Fruit fly (Drosophila melanogaster) whole organism: ENCODE measurements around the gene Eip75B.
A peak's percentile ranks its signal among the peaks of the same experiment; 100 is the strongest.

ENCODE experiments used
- CG8478 ChIP-seq: fragments of >200 bp; optimal IDR thresholded peaks from 2 replicates; lab custom pipeline; 2018; ENCODE audit warnings: inconsistent platforms
- Dll ChIP-seq: fragments of >200 bp; optimal IDR thresholded peaks from 2 replicates; lab custom pipeline; 2017
- EcR ChIP-seq, 2 experiments: fragments of >200 bp; optimal IDR thresholded peaks; 2 replicates each; lab custom pipeline; 2017; ENCODE audit warnings: missing biosample characterization in 2 of 2, missing genetic modification characterization in 2 of 2, missing genetic modification reagents in 2 of 2
- pan ChIP-seq: fragments of >200 bp; optimal IDR thresholded peaks from 2 replicates; lab custom pipeline; 2017
- psq ChIP-seq: fragments of >200 bp; optimal IDR thresholded peaks from 2 replicates; lab custom pipeline; 2017
- usp ChIP-seq: fragments of >200 bp; optimal IDR thresholded peaks from 2 replicates; lab custom pipeline; 2017; ENCODE audit warnings: missing biosample characterization, missing genetic modification characterization, mixed read lengths

Eip75B gene

DNA sequence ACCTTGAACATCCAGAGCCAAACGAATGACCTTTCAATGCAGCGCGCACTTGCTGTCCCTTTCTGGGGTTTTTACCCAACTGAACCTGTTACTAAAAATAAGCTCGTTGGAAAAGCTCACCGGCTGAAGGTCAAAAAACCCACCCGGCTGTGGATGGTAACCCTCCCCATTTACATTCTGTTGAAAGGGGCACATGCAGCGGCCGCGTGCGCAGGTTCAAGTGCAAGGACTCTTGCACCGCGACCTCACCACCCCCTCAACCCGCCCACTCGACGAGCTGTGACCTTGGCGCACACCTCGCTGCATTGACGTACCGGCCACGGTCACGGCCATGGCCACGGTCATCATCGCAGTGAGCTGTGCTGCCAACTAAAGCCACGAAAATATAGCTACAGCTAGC, 136.4 kb downstream of the Eip75B start:
- TF ChIP-seq Dll (lab: Kevin White, UChicago) (no peak), CG8478 (lab: Kevin White, UChicago) (no peak)

DNA sequence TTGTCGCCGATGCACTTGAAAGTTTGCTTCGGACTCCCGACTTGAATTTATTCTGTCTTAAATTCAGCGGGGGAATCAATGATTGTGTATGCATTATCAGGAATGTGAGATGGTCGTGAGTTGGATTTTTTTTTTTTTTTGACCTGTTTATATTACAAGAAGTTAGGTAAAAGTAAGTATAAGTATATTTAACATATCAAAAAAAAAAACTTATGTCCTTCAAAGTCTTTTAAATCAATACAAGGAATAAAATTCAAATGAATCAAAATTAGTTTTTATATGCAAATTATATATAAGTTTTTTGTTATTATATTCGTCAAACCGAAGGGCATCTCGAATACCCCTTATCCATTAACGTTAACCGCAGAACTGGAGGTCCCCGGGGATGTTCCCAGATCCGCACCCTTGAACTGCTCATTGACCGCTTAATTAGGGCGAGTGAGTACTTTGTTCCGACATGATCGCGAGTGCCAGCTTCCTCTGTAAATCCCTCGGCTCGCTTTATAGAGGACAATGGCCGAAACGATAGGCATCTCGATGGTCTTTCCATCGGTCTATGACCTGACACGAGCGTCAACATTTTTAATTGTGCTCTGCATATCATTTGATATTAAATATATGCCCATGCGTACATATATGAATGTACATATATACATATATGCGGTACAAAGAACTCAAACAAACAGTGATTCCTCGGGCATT, 137.8 kb downstream of the Eip75B start:
- TF ChIP-seq usp (GFP tag; lab: Kevin White, UChicago) (no peak), pan (lab: Kevin White, UChicago) (no peak), EcR (GFP tag; optimal IDR thresholded peaks at IDR 0.05; lab: Kevin White, UChicago) (peak in 1 of 2 experiments; percentile 66)

DNA sequence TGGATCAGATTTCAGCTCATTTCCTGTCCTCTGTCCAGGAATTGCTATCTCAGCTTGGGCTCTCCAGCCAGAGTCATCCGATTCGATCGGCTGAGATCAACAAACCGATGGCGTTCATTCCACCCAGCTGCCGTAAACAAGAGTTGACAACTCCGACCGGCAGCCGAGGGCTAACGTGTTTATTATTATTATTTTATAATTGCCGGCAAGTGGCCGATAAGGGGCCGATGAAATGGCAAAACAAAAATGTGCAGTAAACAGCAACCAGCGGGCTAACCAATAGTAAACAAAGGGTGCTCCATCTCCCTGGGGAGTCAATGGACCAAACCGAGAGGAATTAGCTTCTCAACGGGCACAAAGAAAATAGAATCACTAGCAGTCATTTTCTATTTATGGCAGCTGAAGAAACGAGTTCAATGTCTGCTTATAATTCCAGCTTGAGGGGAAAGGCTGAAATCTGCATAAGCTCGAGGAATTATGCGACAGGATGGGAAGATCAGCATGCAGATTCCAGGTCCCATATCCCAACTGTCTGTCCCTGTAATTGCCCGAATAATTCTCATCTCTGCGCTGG, 139.2 kb downstream of the Eip75B start:
- TF ChIP-seq EcR (GFP tag; optimal IDR thresholded peaks at IDR 0.05; lab: Kevin White, UChicago) (peak in 1 of 2 experiments; percentile 81), usp (GFP tag; lab: Kevin White, UChicago) (no peak)

DNA sequence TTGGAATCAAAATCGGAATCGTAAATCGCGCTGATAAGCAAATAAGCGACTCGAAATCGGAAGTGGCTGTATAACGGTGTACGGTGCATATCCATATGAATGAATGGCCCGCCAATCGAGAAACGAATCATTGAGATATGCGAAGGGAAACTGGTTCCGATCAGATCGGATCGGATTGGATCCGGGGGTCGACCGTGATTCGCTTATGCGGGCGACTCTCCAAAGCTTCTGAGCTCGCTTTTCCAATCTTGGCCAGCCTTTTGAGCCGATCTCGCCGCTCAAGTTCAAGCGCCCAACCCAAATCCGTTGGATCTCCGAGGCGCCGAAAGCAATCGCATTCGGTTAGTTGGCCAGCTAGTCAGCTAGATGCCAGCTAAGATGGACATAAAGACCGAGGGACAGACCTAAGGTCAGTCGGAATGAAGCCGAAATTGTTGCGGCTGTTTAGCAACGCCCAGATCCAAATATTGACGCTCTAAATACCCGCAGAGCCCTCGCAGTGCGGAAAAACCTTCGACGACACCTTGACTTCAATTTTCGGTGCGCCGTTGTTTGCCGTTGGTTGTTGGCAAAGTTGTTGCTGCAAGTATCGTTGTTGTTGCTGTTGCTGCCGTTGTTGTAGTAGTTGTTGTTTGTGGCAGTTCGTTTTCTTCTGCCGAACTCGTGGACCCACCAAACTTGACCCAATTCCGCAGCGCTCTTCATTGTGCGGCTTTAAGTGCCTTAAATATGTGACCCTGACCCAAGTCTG, 140.3 kb downstream of the Eip75B start:
- TF ChIP-seq EcR (GFP tag; optimal IDR thresholded peaks at IDR 0.05; lab: Kevin White, UChicago) = no peak
- no peak for TF ChIP-seq CG8478 (lab: Kevin White, UChicago)
- no peak for TF ChIP-seq usp (GFP tag; lab: Kevin White, UChicago)
- TF ChIP-seq pan (lab: Kevin White, UChicago) = no peak
- TF ChIP-seq psq = no peak
- no peak for TF ChIP-seq Dll (lab: Kevin White, UChicago)

DNA sequence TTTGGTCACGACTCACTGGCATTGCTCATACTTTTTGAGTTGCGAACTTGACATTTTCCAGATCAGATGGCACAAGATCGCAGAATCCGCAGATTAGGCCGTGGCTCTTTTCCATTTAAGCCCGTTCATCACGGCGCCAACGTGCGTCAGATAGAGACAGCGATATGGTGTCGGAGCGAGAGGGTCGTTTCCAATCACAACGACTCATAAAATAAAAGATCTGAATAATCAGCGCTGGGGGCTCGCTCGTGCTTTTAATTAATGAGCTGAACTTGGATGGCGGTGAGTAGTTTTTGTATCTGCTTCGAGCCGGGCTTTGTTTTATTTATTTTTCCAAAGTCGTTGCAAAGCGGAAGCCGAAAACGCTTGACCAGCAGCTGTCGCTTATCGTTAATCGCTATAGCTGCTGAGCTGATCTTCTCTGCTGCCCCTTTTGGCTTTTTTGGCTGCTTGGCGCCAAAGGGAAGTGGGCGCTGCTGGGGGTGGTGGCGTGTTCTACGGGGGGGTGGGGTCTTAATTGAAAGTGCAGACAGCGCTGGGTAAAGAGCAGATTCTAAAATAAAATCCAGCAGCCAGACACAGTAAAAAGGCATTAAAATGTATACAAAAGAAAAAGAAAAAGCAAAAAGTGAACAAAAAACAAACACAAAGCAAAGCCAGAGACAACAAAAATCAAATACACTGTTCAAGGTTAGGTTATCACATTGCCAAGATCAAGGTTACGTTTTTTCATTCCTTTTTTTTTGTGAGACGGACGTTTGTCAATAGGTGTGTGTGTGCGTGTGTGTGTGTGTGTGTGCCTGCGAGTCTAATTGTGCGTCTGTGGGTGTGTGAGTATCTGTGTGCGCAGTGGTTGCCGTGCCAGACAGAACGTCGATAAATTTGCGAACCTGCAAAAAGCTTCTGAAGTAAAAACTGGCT, 142.1 kb downstream of the Eip75B start:
- TF ChIP-seq usp (GFP tag; lab: Kevin White, UChicago) (no peak), psq (no peak), EcR (GFP tag; optimal IDR thresholded peaks at IDR 0.05; lab: Kevin White, UChicago) (no peak), pan (lab: Kevin White, UChicago) (no peak), CG8478 (lab: Kevin White, UChicago) (no peak), Dll (lab: Kevin White, UChicago) (no peak)

DNA sequence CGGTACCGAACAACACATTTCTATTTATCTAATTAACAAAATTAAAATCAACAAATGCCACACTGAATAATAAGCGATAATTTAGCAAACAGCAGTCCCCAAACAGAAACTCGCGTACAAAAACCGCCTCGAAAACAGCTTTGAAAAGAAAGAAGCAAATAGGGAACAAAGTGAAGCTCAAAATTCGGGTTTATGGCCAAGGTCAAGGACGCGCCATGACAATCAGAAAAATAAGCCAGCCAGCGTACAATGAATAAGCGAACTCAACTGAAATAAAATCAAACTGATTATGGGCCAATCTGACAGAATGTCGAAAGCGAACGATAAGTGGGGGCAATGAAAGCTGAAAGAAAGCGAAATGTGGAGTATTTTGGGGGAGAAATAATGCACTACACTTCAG, 143.0 kb downstream of the Eip75B start:
- TF ChIP-seq EcR (GFP tag; optimal IDR thresholded peaks at IDR 0.05; lab: Kevin White, UChicago) (peak in 1 of 2 experiments; percentile 24), usp (GFP tag; lab: Kevin White, UChicago) (no peak), pan (lab: Kevin White, UChicago) (no peak), Dll (lab: Kevin White, UChicago) (no peak)

DNA sequence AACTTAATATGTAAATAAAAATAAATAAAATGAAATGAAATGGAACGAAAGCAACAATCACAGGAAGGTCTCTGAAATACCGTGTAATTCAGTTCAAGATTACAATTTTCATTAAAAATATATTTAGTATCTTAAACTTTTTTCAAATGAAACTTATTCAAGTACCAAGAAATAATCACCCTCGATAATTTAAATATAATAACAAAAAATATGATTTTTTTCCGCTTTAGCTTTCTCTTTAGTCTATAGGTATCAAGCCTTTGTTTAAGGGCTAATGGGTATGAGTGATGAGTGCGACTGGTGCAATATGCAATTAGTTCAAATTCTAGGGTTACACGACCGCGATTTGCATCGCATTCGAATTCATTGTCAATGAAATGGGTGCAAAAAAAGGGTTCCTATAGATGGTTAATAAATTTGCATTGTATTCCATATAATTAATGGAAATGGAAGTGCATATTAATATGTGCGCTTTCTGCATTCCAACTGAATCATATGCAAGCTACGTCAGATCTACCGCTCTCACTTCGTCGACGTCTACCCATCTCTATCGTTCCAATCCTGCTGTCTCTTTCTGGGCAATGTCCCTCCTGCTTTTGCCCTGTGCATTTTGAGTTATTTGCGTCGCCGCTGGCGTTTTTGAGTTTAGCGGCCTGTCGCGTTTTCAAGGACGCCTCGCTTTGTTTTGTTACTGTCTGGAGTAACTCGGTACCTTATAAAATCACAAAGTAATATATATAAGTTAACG, 146.6 kb downstream of the Eip75B start:
- TF ChIP-seq Dll (lab: Kevin White, UChicago) = no peak
- TF ChIP-seq psq = no peak
- no peak for TF ChIP-seq usp (GFP tag; lab: Kevin White, UChicago)
- no peak for TF ChIP-seq CG8478 (lab: Kevin White, UChicago)
- TF ChIP-seq EcR (GFP tag; optimal IDR thresholded peaks at IDR 0.05; lab: Kevin White, UChicago) = no peak
- TF ChIP-seq pan (lab: Kevin White, UChicago) = no peak

DNA sequence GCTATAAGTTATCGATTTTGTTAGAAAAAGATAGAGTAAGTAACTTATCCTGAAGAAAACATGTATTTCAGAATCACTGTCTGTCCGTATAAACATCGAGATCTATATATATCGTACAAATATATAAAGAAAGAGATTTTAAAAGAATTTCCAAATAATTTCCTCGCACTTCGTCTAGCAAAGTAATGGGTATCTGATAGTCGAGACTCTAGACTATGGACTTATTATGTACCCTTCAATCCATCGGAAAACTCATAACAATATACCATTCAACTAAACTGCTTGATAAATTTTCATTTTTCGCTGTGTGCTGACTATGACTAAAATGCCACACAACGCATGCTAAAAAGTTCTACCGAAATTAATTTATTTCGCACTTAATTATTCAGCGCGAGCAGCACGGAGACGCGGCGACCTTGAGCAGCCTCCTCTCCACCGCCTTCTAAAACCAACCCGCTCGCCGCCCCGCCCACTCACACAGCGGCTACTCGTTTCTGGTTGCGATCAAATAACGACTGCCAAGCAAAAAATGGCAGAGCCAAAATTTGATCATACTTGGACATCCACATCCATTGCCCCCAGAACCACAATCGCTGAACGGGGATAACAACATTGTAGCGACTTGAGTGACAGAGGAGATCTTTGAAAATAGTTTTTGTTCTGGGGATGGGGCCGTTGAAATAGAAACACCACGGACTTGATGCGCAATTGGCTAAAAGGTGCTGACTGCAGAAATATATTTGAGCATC, 148.5 kb downstream of the Eip75B start:
- TF ChIP-seq pan (lab: Kevin White, UChicago) (no peak), EcR (GFP tag; optimal IDR thresholded peaks at IDR 0.05; lab: Kevin White, UChicago) (no peak), usp (GFP tag; lab: Kevin White, UChicago) (no peak), Dll (lab: Kevin White, UChicago) (no peak), psq (no peak), CG8478 (lab: Kevin White, UChicago) (no peak)

DNA sequence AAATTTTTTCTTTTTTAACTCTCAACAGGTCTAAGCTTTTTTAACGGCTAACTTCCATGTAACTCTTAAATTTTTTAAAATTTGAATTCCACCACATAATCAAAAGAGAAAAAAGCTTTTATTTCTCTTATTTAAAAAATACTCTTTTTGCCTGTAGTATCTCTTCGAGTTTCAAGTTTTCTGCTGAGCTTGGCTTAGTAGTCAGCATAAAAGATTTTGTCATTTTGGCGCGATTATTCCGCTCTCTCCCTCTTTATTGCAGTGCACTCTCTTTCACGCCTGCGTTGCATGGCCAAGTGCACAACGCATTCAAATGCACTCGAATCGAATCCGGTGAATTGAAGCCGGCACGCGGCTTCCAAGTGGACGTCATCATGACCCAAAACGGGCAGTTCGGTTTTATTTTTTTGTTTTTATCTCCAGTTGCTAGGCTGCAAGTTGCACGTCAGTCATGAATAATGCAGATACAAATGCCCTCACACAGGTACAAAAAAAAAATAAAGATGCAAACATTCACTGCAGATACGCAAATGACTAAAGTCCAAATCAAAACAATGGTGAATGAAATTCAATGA, 150.4 kb downstream of the Eip75B start:
- TF ChIP-seq Dll (lab: Kevin White, UChicago) = no peak
